Fruit fly (Drosophila melanogaster) ovary, adult (tissue): ENCODE measurements around the gene CG32719.

ENCODE experiments used
- CG17801 ChIP-seq: fragments of 200-800 bp; optimal IDR thresholded peaks from 2 replicates; lab custom pipeline; 2019; ENCODE audit warnings: missing biosample characterization, mild to moderate bottlenecking, missing genetic modification characterization, moderate library complexity; ENCODE audit not compliant: partially characterized antibody

Gene CG32719

dm6 chrX:7552109-7552508 is 4.3 kb upstream of the CG32719 start:
- no peak for TF ChIP-seq CG17801 (GFP tag; lab: Kevin White, UChicago)

dm6 chrX:7550704-7551103 is 2.9 kb upstream of the CG32719 start:
- TF ChIP-seq CG17801 (GFP tag; lab: Kevin White, UChicago) = no peak

dm6 chrX:7546362-7546761 is 1.4 kb downstream of the CG32719 start:
- TF ChIP-seq CG17801 (GFP tag; lab: Kevin White, UChicago) = no peak

- no peak for TF ChIP-seq CG17801 (GFP tag; lab: Kevin White, UChicago)
Observed at dm6 chrX:7543891-7544290, 3.9 kb downstream of the CG32719 start.

dm6 chrX:7542540-7542939 is 5.3 kb downstream of the CG32719 start:
- TF ChIP-seq CG17801 (GFP tag; lab: Kevin White, UChicago) = no peak

- no peak for TF ChIP-seq CG17801 (GFP tag; lab: Kevin White, UChicago)
Observed at dm6 chrX:7541455-7541797, 6.4 kb downstream of the CG32719 start.

- no peak for TF ChIP-seq CG17801 (GFP tag; lab: Kevin White, UChicago)
Observed at dm6 chrX:7540749-7541454, 6.9 kb downstream of the CG32719 start.

dm6 chrX:7539126-7539525 is 8.7 kb downstream of the CG32719 start:
- no peak for TF ChIP-seq CG17801 (GFP tag; lab: Kevin White, UChicago)

- no peak for TF ChIP-seq CG17801 (GFP tag; lab: Kevin White, UChicago)
Observed at dm6 chrX:7537829-7538228, 10.0 kb downstream of the CG32719 start.

dm6 chrX:7536859-7537258 is 10.9 kb downstream of the CG32719 start, which contains the start of gene CG32720:
CG32720 (minus strand) TSS chrX:7536959.
- no peak for TF ChIP-seq CG17801 (GFP tag; lab: Kevin White, UChicago)

- no peak for TF ChIP-seq CG17801 (GFP tag; lab: Kevin White, UChicago)
Observed at dm6 chrX:7534864-7535263, 12.9 kb downstream of the CG32719 start.

dm6 chrX:7530204-7530603 is 17.6 kb downstream of the CG32719 start:
- TF ChIP-seq CG17801 (GFP tag; lab: Kevin White, UChicago) = no peak

dm6 chrX:7528004-7528403 is 19.8 kb downstream of the CG32719 start, which contains the start of gene CG43138:
CG43138 (plus strand) TSS chrX:7528304.
- no peak for TF ChIP-seq CG17801 (GFP tag; lab: Kevin White, UChicago)

dm6 chrX:7526914-7527313 is 20.9 kb downstream of the CG32719 start:
- no peak for TF ChIP-seq CG17801 (GFP tag; lab: Kevin White, UChicago)

dm6 chrX:7526099-7526718 is 21.6 kb downstream of the CG32719 start:
- TF ChIP-seq CG17801 (GFP tag; lab: Kevin White, UChicago) = no peak

dm6 chrX:7523845-7524244 is 23.9 kb downstream of the CG32719 start:
- no peak for TF ChIP-seq CG17801 (GFP tag; lab: Kevin White, UChicago)
